Fruit fly (Drosophila melanogaster) whole organism, prepupa: ENCODE measurements around the gene Reph.

Source experiments
- CG10669 ChIP-seq: fragments of 200-800 bp; sonication (Bioruptor generic); optimal IDR thresholded peaks from 3 replicates; lab custom pipeline; 2018; ENCODE audit warnings: missing biosample characterization, mild to moderate bottlenecking, missing genetic modification characterization, moderate library complexity
- Sox102F ChIP-seq: fragments of 200-800 bp; sonication (Bioruptor generic); optimal IDR thresholded peaks from 2 replicates; lab custom pipeline; 2016; ENCODE audit warnings: missing biosample characterization, mild to moderate bottlenecking, missing genetic modification characterization
- cyc ChIP-seq: fragments of 200-800 bp; sonication (Bioruptor generic); optimal IDR thresholded peaks from 3 replicates; lab custom pipeline; 2016; ENCODE audit warnings: missing biosample characterization, missing genetic modification characterization
- dac ChIP-seq: fragments of 200-800 bp; sonication (Bioruptor generic); optimal IDR thresholded peaks from 2 replicates; lab custom pipeline; 2017; ENCODE audit warnings: missing biosample characterization, mild to moderate bottlenecking, missing genetic modification characterization
- fd59A ChIP-seq: fragments of 200-800 bp; sonication (Bioruptor generic); optimal IDR thresholded peaks from 2 replicates; lab custom pipeline; 2017; ENCODE audit warnings: missing biosample characterization, mild to moderate bottlenecking, missing genetic modification characterization, missing genetic modification reagents
- net ChIP-seq: fragments of 200-800 bp; sonication (Bioruptor generic); optimal IDR thresholded peaks from 3 replicates; lab custom pipeline; 2016; ENCODE audit warnings: missing biosample characterization, missing genetic modification characterization
- salr ChIP-seq, 2 experiments: fragments of 200-800 bp; sonication (Bioruptor generic); optimal IDR thresholded peaks; 3 replicates each; lab custom pipeline; 2016 to 2018; ENCODE audit warnings: missing biosample characterization in 2 of 2, missing genetic modification characterization in 2 of 2, mild to moderate bottlenecking in 1 of 2

dm6 chr2L:3833924-3834323, 30.6 kb downstream of the Reph start:
- TF ChIP-seq dac (GFP tag; lab: Kevin White, UChicago) (no peak), Sox102F (no peak), fd59A (GFP tag; lab: Kevin White, UChicago) (no peak), CG10669 (GFP tag; lab: Kevin White, UChicago) (no peak), net (GFP tag; lab: Kevin White, UChicago) (no peak), cyc (GFP tag; lab: Kevin White, UChicago) (no peak), salr (GFP tag; optimal IDR thresholded peaks at IDR 0.05; lab: Kevin White, UChicago) (no peak)
